Fruit fly (Drosophila melanogaster) S2 (cell line): ENCODE results near the gene CG3246.

ENCODE experiments used
- CG8478 ChIP-seq: fragments of >200 bp; optimal IDR thresholded peaks from 2 replicates; lab custom pipeline; 2018
- CTCF ChIP-seq, 2 experiments: fragments of >200 bp; optimal IDR thresholded peaks; 2 replicates each; lab custom pipeline; 2018

The CG3246 gene

dm6 chr2L:3445655-3446054 lies 16.1 kb downstream of the CG3246 start, which contains the start of gene CG2772:
CG2772 (plus strand) TSS chr2L:3445992.
- TF ChIP-seq CTCF (optimal IDR thresholded peaks at IDR 0.05; lab: Kevin White, UChicago) = no peak
- no peak for TF ChIP-seq CG8478 (lab: Kevin White, UChicago)

dm6 chr2L:3444789-3445188 lies 17.0 kb downstream of the CG3246 start:
- TF ChIP-seq CTCF (optimal IDR thresholded peaks at IDR 0.05; lab: Kevin White, UChicago) = no peak
- TF ChIP-seq CG8478 (lab: Kevin White, UChicago) = no peak

dm6 chr2L:3441673-3442072 lies 20.1 kb downstream of the CG3246 start:
- no peak for TF ChIP-seq CG8478 (lab: Kevin White, UChicago)
- no peak for TF ChIP-seq CTCF (optimal IDR thresholded peaks at IDR 0.05; lab: Kevin White, UChicago)

- no peak for TF ChIP-seq CTCF (optimal IDR thresholded peaks at IDR 0.05; lab: Kevin White, UChicago)
- TF ChIP-seq CG8478 (lab: Kevin White, UChicago) = no peak
Measured at dm6 chr2L:3441158-3441557, 20.6 kb downstream of the CG3246 start.

dm6 chr2L:3440322-3440721 lies 21.4 kb downstream of the CG3246 start:
- no peak for TF ChIP-seq CTCF (optimal IDR thresholded peaks at IDR 0.05; lab: Kevin White, UChicago)
- no peak for TF ChIP-seq CG8478 (lab: Kevin White, UChicago)

dm6 chr2L:3439502-3439901 lies 22.2 kb downstream of the CG3246 start:
- TF ChIP-seq CTCF (optimal IDR thresholded peaks at IDR 0.05; lab: Kevin White, UChicago) (no peak), CG8478 (lab: Kevin White, UChicago) (no peak)

- TF ChIP-seq CG8478 (lab: Kevin White, UChicago) (no peak), CTCF (optimal IDR thresholded peaks at IDR 0.05; lab: Kevin White, UChicago) (no peak)
Measured at dm6 chr2L:3438078-3438477, 23.7 kb downstream of the CG3246 start.

- no peak for TF ChIP-seq CTCF (optimal IDR thresholded peaks at IDR 0.05; lab: Kevin White, UChicago)
- TF ChIP-seq CG8478 (lab: Kevin White, UChicago) = no peak
Measured at dm6 chr2L:3437068-3437467, 24.7 kb downstream of the CG3246 start.

dm6 chr2L:3436347-3436746 lies 25.4 kb downstream of the CG3246 start:
- no peak for TF ChIP-seq CG8478 (lab: Kevin White, UChicago)
- no peak for TF ChIP-seq CTCF (optimal IDR thresholded peaks at IDR 0.05; lab: Kevin White, UChicago)

dm6 chr2L:3435086-3435485 lies 26.7 kb downstream of the CG3246 start:
- TF ChIP-seq CTCF (optimal IDR thresholded peaks at IDR 0.05; lab: Kevin White, UChicago) = no peak

- TF ChIP-seq CG8478 (lab: Kevin White, UChicago) (no peak), CTCF (optimal IDR thresholded peaks at IDR 0.05; lab: Kevin White, UChicago) (no peak)
Measured at dm6 chr2L:3428419-3429097, 33.2 kb downstream of the CG3246 start.

dm6 chr2L:3426669-3427232 lies 35.0 kb downstream of the CG3246 start, which contains the start of gene Pgant2:
Pgant2 (minus strand) TSS chr2L:3426719.
- TF ChIP-seq CTCF (optimal IDR thresholded peaks at IDR 0.05; lab: Kevin White, UChicago) (no peak), CG8478 (lab: Kevin White, UChicago) (no peak)

dm6 chr2L:3425947-3426346 lies 35.8 kb downstream of the CG3246 start:
- TF ChIP-seq CG8478 (lab: Kevin White, UChicago) = no peak
- no peak for TF ChIP-seq CTCF (optimal IDR thresholded peaks at IDR 0.05; lab: Kevin White, UChicago)

- TF ChIP-seq CG8478 (lab: Kevin White, UChicago) = no peak
- TF ChIP-seq CTCF (optimal IDR thresholded peaks at IDR 0.05; lab: Kevin White, UChicago) = no peak
Measured at dm6 chr2L:3422753-3423152, 39.0 kb downstream of the CG3246 start.

dm6 chr2L:3417613-3418012 lies 44.1 kb downstream of the CG3246 start:
- TF ChIP-seq CG8478 (lab: Kevin White, UChicago) = no peak
- no peak for TF ChIP-seq CTCF (optimal IDR thresholded peaks at IDR 0.05; lab: Kevin White, UChicago)
